Worm (Caenorhabditis elegans) whole organism, L1 larva: Measurements from ENCODE around the gene Y77E11A.7.

ENCODE experiments used
- C04F5.9 ChIP-seq: sonication (generic microtip); optimal IDR thresholded peaks from 2 replicates; lab custom pipeline; 2016; ENCODE audit warnings: missing genetic modification characterization, missing compliant biosample characterization
- C34B4.2 ChIP-seq: sonication (generic microtip); optimal IDR thresholded peaks from 2 replicates; lab custom pipeline; 2017; ENCODE audit warnings: mild to moderate bottlenecking, missing genetic modification characterization, missing compliant biosample characterization
- aha-1 ChIP-seq: fragments of 150-350 bp; optimal IDR thresholded peaks from 2 replicates; lab custom pipeline; 2014; ENCODE audit warnings: missing biosample characterization, missing genetic modification characterization
- aly-2 ChIP-seq: fragments of 150-350 bp; optimal IDR thresholded peaks from 2 replicates; lab custom pipeline; 2014; ENCODE audit warnings: missing biosample characterization, missing genetic modification characterization
- blmp-1 ChIP-seq: fragments of 150-350 bp; optimal IDR thresholded peaks from 2 replicates; lab custom pipeline; 2014; ENCODE audit warnings: missing biosample characterization, missing genetic modification characterization
- ceh-88 ChIP-seq: fragments of 200-800 bp; sonication (Bioruptor generic); IDR thresholded peaks from 2 replicates; pipeline ENCODE4 v1.3.6; 2022; ENCODE audit warnings: missing genetic modification characterization, missing compliant biosample characterization
- ces-1 ChIP-seq: fragments of 150-350 bp; optimal IDR thresholded peaks from 2 replicates; lab custom pipeline; 2014; ENCODE audit warnings: missing biosample characterization, missing genetic modification reagents, missing genetic modification characterization
- dpl-1 ChIP-seq, 3 experiments: fragments of 150-350 bp in 2 of 3; sonication (generic microtip) in 1 of 3; optimal IDR thresholded peaks; 2 replicates each; lab custom pipeline; 2014 to 2017; ENCODE audit warnings: missing biosample characterization in 3 of 3, missing genetic modification characterization in 3 of 3, missing genetic modification reagents in 3 of 3
- dsc-1 ChIP-seq: sonication (generic microtip); optimal IDR thresholded peaks from 2 replicates; lab custom pipeline; 2016; ENCODE audit warnings: mild to moderate bottlenecking, missing genetic modification characterization, missing compliant biosample characterization
- efl-1 ChIP-seq, 4 experiments: fragments of 150-350 bp; optimal IDR thresholded peaks in 3 of 4; peaks in 1 of 4; 1 replicate in 1 of 4; 2 replicates in 3 of 4; lab custom pipeline; 2014; ENCODE audit warnings: missing biosample characterization in 2 of 4, missing genetic modification characterization in 2 of 4, missing genetic modification reagents in 2 of 4
- egl-27 ChIP-seq, 2 experiments: fragments of 150-350 bp in 1 of 2; sonication (generic microtip); optimal IDR thresholded peaks; 3 replicates each; lab custom pipeline; 2017 to 2018; ENCODE audit warnings: missing biosample characterization in 2 of 2, missing genetic modification characterization in 2 of 2, missing genetic modification reagents in 2 of 2
- elt-2 ChIP-seq: sonication (generic microtip); optimal IDR thresholded peaks from 2 replicates; lab custom pipeline; 2016; ENCODE audit warnings: missing genetic modification characterization, mild to moderate bottlenecking, inconsistent platforms, missing compliant biosample characterization, missing genetic modification reagents
- elt-3 ChIP-seq, 6 experiments: fragments of 150-350 bp in 1 of 6; sonication (generic microtip); optimal IDR thresholded peaks; 2 replicates each; lab custom pipeline; 2017 to 2018; ENCODE audit warnings: missing biosample characterization in 6 of 6, missing genetic modification characterization in 6 of 6, inconsistent platforms in 1 of 6
- grh-1 ChIP-seq: fragments of 200-800 bp; sonication (Bioruptor generic); IDR thresholded peaks from 2 replicates; pipeline ENCODE4 v1.3.6; 2022; ENCODE audit warnings: missing genetic modification reagents, missing genetic modification characterization, missing compliant biosample characterization
- hlh-4 ChIP-seq: sonication (generic microtip); optimal IDR thresholded peaks from 2 replicates; lab custom pipeline; 2016; ENCODE audit warnings: mild to moderate bottlenecking, missing genetic modification characterization, missing compliant biosample characterization
- irx-1 ChIP-seq: sonication (generic microtip); optimal IDR thresholded peaks from 2 replicates; lab custom pipeline; 2016; ENCODE audit warnings: missing genetic modification characterization, missing compliant biosample characterization
- lin-15B ChIP-seq: fragments of 150-350 bp; sonication (generic microtip); optimal IDR thresholded peaks from 3 replicates; lab custom pipeline; 2014; ENCODE audit warnings: missing biosample characterization, missing genetic modification characterization
- lin-35 ChIP-seq, 2 experiments: fragments of 150-350 bp; optimal IDR thresholded peaks; 2 replicates each; lab custom pipeline; 2014; ENCODE audit warnings: missing biosample characterization in 2 of 2, missing genetic modification characterization in 2 of 2, missing genetic modification reagents in 2 of 2
- lsy-2 ChIP-seq, 2 experiments: fragments of 150-350 bp; optimal IDR thresholded peaks; 2 replicates each; lab custom pipeline; 2014; ENCODE audit warnings: missing biosample characterization in 2 of 2, missing genetic modification characterization in 2 of 2
- mab-9 ChIP-seq: fragments of 200-800 bp; sonication (Bioruptor generic); IDR thresholded peaks from 2 replicates; pipeline ENCODE4 v1.3.6; 2022; ENCODE audit warnings: missing genetic modification reagents, missing genetic modification characterization, missing compliant biosample characterization
- mef-2 ChIP-seq: fragments of 150-350 bp; optimal IDR thresholded peaks from 2 replicates; lab custom pipeline; 2014; ENCODE audit warnings: missing biosample characterization, missing genetic modification characterization
- mep-1 ChIP-seq: fragments of 150-350 bp; optimal IDR thresholded peaks from 2 replicates; lab custom pipeline; 2014; ENCODE audit warnings: missing biosample characterization, missing genetic modification characterization
- nhr-19 ChIP-seq: fragments of 200-800 bp; sonication (Bioruptor generic); conservative IDR thresholded peaks from 2 replicates; pipeline ENCODE4 v1.3.6; 2022; ENCODE audit warnings: missing genetic modification characterization, missing compliant biosample characterization
- nhr-20 ChIP-seq: sonication (generic microtip); optimal IDR thresholded peaks from 2 replicates; lab custom pipeline; 2016; ENCODE audit warnings: mild to moderate bottlenecking, missing genetic modification characterization, missing compliant biosample characterization
- nhr-237 ChIP-seq: fragments of 150-350 bp; optimal IDR thresholded peaks from 2 replicates; lab custom pipeline; 2014; ENCODE audit warnings: missing biosample characterization, missing genetic modification characterization
- nhr-28 ChIP-seq: fragments of 150-350 bp; optimal IDR thresholded peaks from 2 replicates; lab custom pipeline; 2014; ENCODE audit warnings: missing biosample characterization, missing genetic modification characterization
- nhr-71 ChIP-seq: sonication (generic microtip); optimal IDR thresholded peaks from 2 replicates; lab custom pipeline; 2016; ENCODE audit warnings: mild to moderate bottlenecking, missing genetic modification characterization, moderate library complexity, missing compliant biosample characterization
- nhr-76 ChIP-seq: sonication (generic microtip); optimal IDR thresholded peaks from 2 replicates; lab custom pipeline; 2017; ENCODE audit warnings: missing biosample characterization, missing genetic modification characterization
- nhr-84 ChIP-seq: sonication (generic microtip); optimal IDR thresholded peaks from 2 replicates; lab custom pipeline; 2017; ENCODE audit warnings: missing biosample characterization, missing genetic modification characterization
- nhr-85 ChIP-seq: sonication (generic microtip); peaks from one replicate; lab custom pipeline; 2016; ENCODE audit warnings: missing genetic modification characterization, inconsistent platforms, missing compliant biosample characterization
- nhr-90 ChIP-seq: sonication (generic microtip); optimal IDR thresholded peaks from 2 replicates; lab custom pipeline; 2016; ENCODE audit warnings: mild to moderate bottlenecking, missing genetic modification characterization, missing compliant biosample characterization; ENCODE audit not compliant: poor library complexity
- rnt-1 ChIP-seq: sonication (generic microtip); optimal IDR thresholded peaks from 2 replicates; lab custom pipeline; 2016; ENCODE audit warnings: mild to moderate bottlenecking, missing genetic modification characterization, moderate library complexity, missing compliant biosample characterization
- skn-1 ChIP-seq: fragments of 150-350 bp; optimal IDR thresholded peaks from 2 replicates; lab custom pipeline; 2014; ENCODE audit warnings: missing biosample characterization, missing genetic modification characterization
- sox-4 ChIP-seq: sonication (generic microtip); optimal IDR thresholded peaks from 2 replicates; lab custom pipeline; 2016; ENCODE audit warnings: missing genetic modification characterization, missing compliant biosample characterization
- vab-15 ChIP-seq: sonication (generic microtip); optimal IDR thresholded peaks from 2 replicates; lab custom pipeline; 2017; ENCODE audit warnings: missing genotype, mild to moderate bottlenecking, missing genetic modification characterization, missing compliant biosample characterization
- xbp-1 ChIP-seq: sonication (generic microtip); optimal IDR thresholded peaks from 2 replicates; lab custom pipeline; 2016; ENCODE audit warnings: missing genetic modification characterization, missing compliant biosample characterization
- zag-1 ChIP-seq: fragments of 150-350 bp; optimal IDR thresholded peaks from 2 replicates; lab custom pipeline; 2014; ENCODE audit warnings: missing biosample characterization, missing genetic modification characterization
- zip-4 ChIP-seq: fragments of 200-800 bp; sonication (Bioruptor generic); optimal IDR thresholded peaks from 2 replicates; lab custom pipeline; 2018; ENCODE audit warnings: mild to moderate bottlenecking, missing genetic modification characterization, moderate library complexity, missing compliant biosample characterization
- ztf-11 ChIP-seq, 2 experiments: sonication (generic microtip); optimal IDR thresholded peaks; 2 replicates each; lab custom pipeline; 2016 to 2017; ENCODE audit warnings: missing genetic modification characterization in 2 of 2, missing biosample characterization in 1 of 2, missing compliant biosample characterization in 1 of 2
- ztf-4 ChIP-seq: fragments of 150-350 bp; optimal IDR thresholded peaks from 2 replicates; lab custom pipeline; 2014; ENCODE audit warnings: missing biosample characterization, missing genetic modification characterization

The Y77E11A.7 gene

ce11 chrIV:1465462-1465861 is 45.8 kb upstream of the Y77E11A.7 start:
- TF ChIP-seq blmp-1 (tag; lab: Kevin White, UChicago) (no peak), zag-1 (tag; lab: Kevin White, UChicago) (no peak), nhr-85 (tag; lab: Kevin White, UChicago) (no peak), skn-1 (tag; lab: Kevin White, UChicago) (no peak), ztf-11 (tag; optimal IDR thresholded peaks at IDR 0.05; lab: Kevin White, UChicago) (no peak), aly-2 (tag; lab: Kevin White, UChicago) (no peak), C34B4.2 (no peak), lsy-2 (tag; optimal IDR thresholded peaks at IDR 0.05; lab: Kevin White, UChicago) (no peak), nhr-84 (tag; lab: Kevin White, UChicago) (no peak), zip-4 (no peak)

- TF ChIP-seq lin-15B (tag; lab: Kevin White, UChicago) (no peak), aha-1 (tag; lab: Kevin White, UChicago) (no peak), efl-1 (optimal IDR thresholded peaks at IDR 0.05; lab: Kevin White, UChicago) (no peak), efl-1 (GFP tag; optimal IDR thresholded peaks at IDR 0.05 in 1 of 2; lab: Kevin White, UChicago) (no peak), hlh-4 (tag; lab: Kevin White, UChicago) (no peak), elt-3 (tag; optimal IDR thresholded peaks at IDR 0.05; lab: Kevin White, UChicago) (no peak), nhr-19 (GFP tag; lab: Robert Waterston, UW) (no peak), ces-1 (GFP tag; lab: Kevin White, UChicago) (no peak), nhr-76 (no peak), nhr-237 (tag; lab: Kevin White, UChicago) (no peak), ztf-4 (tag; lab: Kevin White, UChicago) (no peak), dsc-1 (no peak), nhr-84 (tag; lab: Kevin White, UChicago) (no peak)
Observed at ce11 chrIV:1461463-1461862, 41.8 kb upstream of the Y77E11A.7 start.

ce11 chrIV:1460686-1461085 is 41.0 kb upstream of the Y77E11A.7 start, which contains the start of gene col-106:
Gene col-106 (minus strand): TSS chrIV:1460786.
- TF ChIP-seq elt-2: no peak

- TF ChIP-seq mab-9 (GFP tag; lab: Robert Waterston, UW) (no peak), ceh-88 (no peak), vab-15 (tag; lab: Kevin White, UChicago) (no peak), egl-27 (tag; optimal IDR thresholded peaks at IDR 0.05; lab: Kevin White, UChicago) (no peak), nhr-76 (no peak), mep-1 (tag; lab: Kevin White, UChicago) (no peak), C04F5.9 (tag; lab: Kevin White, UChicago) (no peak), zag-1 (tag; lab: Kevin White, UChicago) (no peak), nhr-90 (no peak), dpl-1 (GFP tag; optimal IDR thresholded peaks at IDR 0.05; lab: Kevin White, UChicago) (no peak), nhr-84 (tag; lab: Kevin White, UChicago) (no peak), sox-4 (tag; lab: Kevin White, UChicago) (no peak)
Observed at ce11 chrIV:1459826-1460489, 40.3 kb upstream of the Y77E11A.7 start.

- TF ChIP-seq lin-35 (GFP tag; optimal IDR thresholded peaks at IDR 0.05; lab: Kevin White, UChicago) (no peak), nhr-20 (tag; lab: Kevin White, UChicago) (no peak), rnt-1 (tag; lab: Kevin White, UChicago) (no peak), nhr-237 (tag; lab: Kevin White, UChicago) (no peak), grh-1 (GFP tag; lab: Robert Waterston, UW) (no peak), nhr-71 (tag; lab: Kevin White, UChicago) (no peak), nhr-28 (tag; lab: Kevin White, UChicago) (no peak), xbp-1 (tag; lab: Kevin White, UChicago) (no peak), irx-1 (tag; lab: Kevin White, UChicago) (no peak), mef-2 (no peak), blmp-1 (tag; lab: Kevin White, UChicago) (no peak)
Observed at ce11 chrIV:1459419-1459818, 39.8 kb upstream of the Y77E11A.7 start.
